Worm (Caenorhabditis elegans): ENCODE data around the gene prp-39.

Gene prp-39

ce11 chrV:5712652-5713051 lies 30.2 kb upstream of the prp-39 start, which contains the start of gene gcst-1:
Gene gcst-1 (plus strand): TSS chrV:5712928.
- no peak for TF ChIP-seq dpff-1 (tag; optimal IDR thresholded peaks at IDR 0.05)
- TF ChIP-seq cebp-1 (GFP tag; IDR thresholded peaks at IDR 0.05), result no peak
- peak; percentile 14 for TF ChIP-seq cebp-1 (tag; optimal IDR thresholded peaks at IDR 0.05)
- TF ChIP-seq unc-130 (GFP tag; optimal IDR thresholded peaks at IDR 0.05), result no peak
- no peak for TF ChIP-seq egl-18 (GFP tag; IDR thresholded peaks at IDR 0.05)
- no peak for TF ChIP-seq F39B2.1 (GFP tag; IDR thresholded peaks at IDR 0.05)
- TF ChIP-seq ztf-18 (tag; optimal IDR thresholded peaks at IDR 0.05), result no peak
- TF ChIP-seq K12H6.12 (tag; optimal IDR thresholded peaks at IDR 0.05), result no peak
- no peak for TF ChIP-seq hsf-1 (GFP tag; IDR thresholded peaks at IDR 0.05)
- TF ChIP-seq hmg-20 (GFP tag; IDR thresholded peaks at IDR 0.05), result no peak
- no peak for TF ChIP-seq F57C9.4 (tag; optimal IDR thresholded peaks at IDR 0.05)
- no peak for TF ChIP-seq nfyb-1 (GFP tag; IDR thresholded peaks at IDR 0.05)
- TF ChIP-seq cebp-2 (GFP tag; IDR thresholded peaks at IDR 0.05), result no peak
- no peak for TF ChIP-seq lin-54 (GFP tag; optimal IDR thresholded peaks at IDR 0.05)
- TF ChIP-seq sptf-2 (GFP tag; optimal IDR thresholded peaks at IDR 0.05), result no peak
- 0 out of 2 replicates have a peak, but pooled peaks have one; percentile 17 for TF ChIP-seq B0336.3 (GFP tag; IDR thresholded peaks at IDR 0.05)
- no peak for TF ChIP-seq lir-1 (GFP tag; conservative IDR thresholded peaks at IDR 0.05)
- no peak for TF ChIP-seq Y79H2A.3 (GFP tag; conservative IDR thresholded peaks at IDR 0.05)
- TF ChIP-seq nhr-80 (tag; optimal IDR thresholded peaks at IDR 0.05), result peak; percentile 78
- TF ChIP-seq bed-2 (GFP tag; IDR thresholded peaks at IDR 0.05), result no peak
- TF ChIP-seq ama-1 (optimal IDR thresholded peaks at IDR 0.05), result no peak
- no peak for TF ChIP-seq ama-1 (GFP tag; optimal IDR thresholded peaks at IDR 0.05)
- no peak for TF ChIP-seq hlh-26 (GFP tag; conservative IDR thresholded peaks at IDR 0.05)
- no peak for TF ChIP-seq rcor-1 (GFP tag; IDR thresholded peaks at IDR 0.05)
- TF ChIP-seq C06A6.2 (GFP tag; conservative IDR thresholded peaks at IDR 0.05), result no peak
- no peak for TF ChIP-seq ztf-6 (GFP tag; IDR thresholded peaks at IDR 0.05)
- TF ChIP-seq C17E4.6 (GFP tag; IDR thresholded peaks at IDR 0.05), result no peak
- TF ChIP-seq rpc-1 (optimal IDR thresholded peaks at IDR 0.05), result no peak
- no peak for TF ChIP-seq rpc-1 (tag; optimal IDR thresholded peaks at IDR 0.05)

- no peak for TF ChIP-seq madf-10 (tag; optimal IDR thresholded peaks at IDR 0.05)
- no peak for TF ChIP-seq let-607 (tag; optimal IDR thresholded peaks at IDR 0.05)
- no peak for TF ChIP-seq madf-8 (GFP tag; conservative IDR thresholded peaks at IDR 0.05)
- peak; percentile 70 for TF ChIP-seq attf-3 (GFP tag; conservative IDR thresholded peaks at IDR 0.05)
- TF ChIP-seq bed-2 (GFP tag; IDR thresholded peaks at IDR 0.05), result no peak
Measured at ce11 chrV:5712189-5712588, 29.8 kb upstream of the prp-39 start.

ce11 chrV:5708331-5708730 lies 25.9 kb upstream of the prp-39 start:
- TF ChIP-seq ceh-91 (GFP tag; IDR thresholded peaks at IDR 0.05) (no peak), F57C9.4 (tag; optimal IDR thresholded peaks at IDR 0.05) (no peak), nfya-1 (tag; optimal IDR thresholded peaks at IDR 0.05; ENCODE audit: borderline replicate concordance, insufficient read depth) (no peak), egl-44 (GFP tag; IDR thresholded peaks at IDR 0.05) (no peak), lin-40 (tag; optimal IDR thresholded peaks at IDR 0.05) (no peak), die-1 (tag; optimal IDR thresholded peaks at IDR 0.05) (no peak)

- TF ChIP-seq nfyb-1 (GFP tag; IDR thresholded peaks at IDR 0.05), result no peak
- no peak for TF ChIP-seq snpc-1.1 (tag; optimal IDR thresholded peaks at IDR 0.05; ENCODE audit: insufficient read depth)
Measured at ce11 chrV:5705510-5705909, 23.1 kb upstream of the prp-39 start, which contains the start of gene peli-1. Gene peli-1 (plus strand): TSS chrV:5705810.
